Worm (Caenorhabditis elegans) whole organism, L4 larva: ENCODE measurements around the gene Y57G11C.43.

Experiments
- D1046.2 ChIP-seq: fragments of 200-800 bp; sonication (Bioruptor generic); IDR thresholded peaks from 2 replicates; pipeline ENCODE4 v1.3.6; 2022; ENCODE audit warnings: missing genetic modification characterization, missing compliant biosample characterization
- F10B5.3 ChIP-seq: sonication (generic microtip); optimal IDR thresholded peaks from 2 replicates; lab custom pipeline; 2016; ENCODE audit warnings: mild to moderate bottlenecking, missing genetic modification characterization, missing compliant biosample characterization
- F26F4.8 ChIP-seq: fragments of 200-800 bp; sonication (Bioruptor generic); conservative IDR thresholded peaks from 2 replicates; pipeline ENCODE4 v1.3.6; 2022; ENCODE audit warnings: missing genetic modification characterization, missing compliant biosample characterization
- F49E8.2 ChIP-seq: sonication (generic microtip); optimal IDR thresholded peaks from 2 replicates; lab custom pipeline; 2016; ENCODE audit warnings: missing compliant biosample characterization, mild to moderate bottlenecking, missing genetic modification characterization, borderline replicate concordance
- R02D3.7 ChIP-seq: fragments of 150-350 bp; sonication (generic microtip); optimal IDR thresholded peaks from 3 replicates; lab custom pipeline; 2014; ENCODE audit warnings: missing biosample characterization, missing genetic modification characterization
- T20F7.1 ChIP-seq: fragments of 200-800 bp; sonication (Bioruptor generic); optimal IDR thresholded peaks from 2 replicates; lab custom pipeline; 2018; ENCODE audit warnings: mild to moderate bottlenecking, missing genetic modification characterization, missing compliant biosample characterization
- T26A8.4 ChIP-seq: fragments of 200-800 bp; sonication (Bioruptor generic); IDR thresholded peaks from 2 replicates; pipeline ENCODE4 v1.3.6; 2022; ENCODE audit warnings: missing genetic modification characterization, missing compliant biosample characterization
- Y105C5A.15 ChIP-seq: fragments of 200-800 bp; sonication (Bioruptor generic); IDR thresholded peaks from 2 replicates; pipeline ENCODE4 v1.3.6; 2022; ENCODE audit warnings: missing genetic modification characterization, missing compliant biosample characterization
- Y48G9A.11 ChIP-seq: fragments of 200-800 bp; sonication (Bioruptor generic); IDR thresholded peaks from 2 replicates; pipeline ENCODE4 v1.3.6; 2022; ENCODE audit warnings: missing genetic modification reagents, missing genetic modification characterization, missing compliant biosample characterization
- Y5F2A.4 ChIP-seq: fragments of 200-800 bp; sonication (Bioruptor generic); optimal IDR thresholded peaks from 2 replicates; lab custom pipeline; 2018; ENCODE audit warnings: mild to moderate bottlenecking, missing genetic modification characterization, missing compliant biosample characterization
- ZK546.5 ChIP-seq, 2 experiments: sonication (generic microtip); optimal IDR thresholded peaks; 2 replicates each; lab custom pipeline; 2017; ENCODE audit warnings: missing biosample characterization in 2 of 2, missing genetic modification characterization in 2 of 2
- aly-2 ChIP-seq: sonication (generic microtip); optimal IDR thresholded peaks from 2 replicates; lab custom pipeline; 2018; ENCODE audit warnings: missing biosample characterization, missing genetic modification characterization
- ceh-20 ChIP-seq: fragments of 200-800 bp; sonication (Bioruptor generic); IDR thresholded peaks from 2 replicates; pipeline ENCODE4 v1.3.6; 2022; ENCODE audit warnings: missing genetic modification reagents, missing genetic modification characterization, missing compliant biosample characterization
- ceh-28 ChIP-seq: fragments of 150-350 bp; optimal IDR thresholded peaks from 2 replicates; lab custom pipeline; 2014; ENCODE audit warnings: missing biosample characterization, missing genetic modification reagents, missing genetic modification characterization
- ceh-32 ChIP-seq: sonication (generic microtip); optimal IDR thresholded peaks from 2 replicates; lab custom pipeline; 2016; ENCODE audit warnings: mild to moderate bottlenecking, missing genetic modification characterization, missing compliant biosample characterization; ENCODE audit not compliant: poor library complexity
- ctbp-1 ChIP-seq: fragments of 200-800 bp; sonication (Bioruptor generic); IDR thresholded peaks from 2 replicates; pipeline ENCODE4 v1.3.6; 2022; ENCODE audit warnings: missing genetic modification reagents, missing genetic modification characterization, missing compliant biosample characterization
- daf-12 ChIP-seq: fragments of 150-350 bp; optimal IDR thresholded peaks from 2 replicates; lab custom pipeline; 2014; ENCODE audit warnings: missing biosample characterization, missing genetic modification reagents, missing genetic modification characterization
- daf-8 ChIP-seq: fragments of 200-800 bp; sonication (Bioruptor generic); IDR thresholded peaks from 2 replicates; pipeline ENCODE4 v1.3.6; 2022; ENCODE audit warnings: missing genetic modification characterization, missing compliant biosample characterization
- dmd-6 ChIP-seq: fragments of 200-800 bp; sonication (Bioruptor generic); IDR thresholded peaks from 2 replicates; pipeline ENCODE4 v1.3.6; 2022; ENCODE audit warnings: missing genetic modification reagents, missing genetic modification characterization, missing compliant biosample characterization
- dmd-9 ChIP-seq: fragments of 200-800 bp; sonication (Bioruptor generic); IDR thresholded peaks from 2 replicates; pipeline ENCODE4 v1.3.6; 2022; ENCODE audit warnings: missing genetic modification reagents, missing genetic modification characterization, missing compliant biosample characterization
- dpl-1 ChIP-seq: fragments of 150-350 bp; optimal IDR thresholded peaks from 2 replicates; lab custom pipeline; 2014; ENCODE audit warnings: missing biosample characterization, missing genetic modification reagents, missing genetic modification characterization
- dve-1 ChIP-seq: sonication (generic microtip); optimal IDR thresholded peaks from 2 replicates; lab custom pipeline; 2017; ENCODE audit warnings: antibody characterized with exemption, mild to moderate bottlenecking, missing genetic modification characterization, missing compliant biosample characterization; ENCODE audit not compliant: insufficient read depth
- fkh-10 ChIP-seq: fragments of 150-350 bp; optimal IDR thresholded peaks from 2 replicates; lab custom pipeline; 2014; ENCODE audit warnings: missing biosample characterization, missing genetic modification reagents, missing genetic modification characterization
- fos-1 ChIP-seq: fragments of 150-350 bp; optimal IDR thresholded peaks from 2 replicates; lab custom pipeline; 2014; ENCODE audit warnings: missing biosample characterization, missing genetic modification characterization
- gei-8 ChIP-seq: fragments of 200-800 bp; sonication (Bioruptor generic); optimal IDR thresholded peaks from 2 replicates; lab custom pipeline; 2018; ENCODE audit warnings: mild to moderate bottlenecking, missing genetic modification characterization, missing compliant biosample characterization
- hlh-30 ChIP-seq: sonication (generic microtip); optimal IDR thresholded peaks from 2 replicates; lab custom pipeline; 2017; ENCODE audit warnings: antibody characterized with exemption, mild to moderate bottlenecking, missing genetic modification characterization, missing compliant biosample characterization; ENCODE audit not compliant: insufficient read depth
- hmg-1.1 ChIP-seq: fragments of 200-800 bp; sonication (Bioruptor generic); IDR thresholded peaks from 2 replicates; pipeline ENCODE4 v1.3.6; 2022; ENCODE audit warnings: missing genetic modification reagents, missing genetic modification characterization, missing compliant biosample characterization
- lim-7 ChIP-seq: fragments of 200-800 bp; sonication (Bioruptor generic); IDR thresholded peaks from 2 replicates; pipeline ENCODE4 v1.3.6; 2022; ENCODE audit warnings: missing genetic modification characterization, missing compliant biosample characterization
- lin-13 ChIP-seq: fragments of 150-350 bp; optimal IDR thresholded peaks from 2 replicates; lab custom pipeline; 2014; ENCODE audit warnings: missing biosample characterization, missing genetic modification reagents, missing genetic modification characterization
- lin-38 ChIP-seq: fragments of 200-800 bp; sonication (Bioruptor generic); IDR thresholded peaks from 2 replicates; pipeline ENCODE4 v1.3.6; 2022; ENCODE audit warnings: missing genetic modification reagents, missing genetic modification characterization, missing compliant biosample characterization
- nhr-10 ChIP-seq: fragments of 150-350 bp; optimal IDR thresholded peaks from 2 replicates; lab custom pipeline; 2014; ENCODE audit warnings: missing biosample characterization, missing genetic modification characterization
- nhr-28 ChIP-seq: fragments of 150-350 bp; optimal IDR thresholded peaks from 2 replicates; lab custom pipeline; 2014; ENCODE audit warnings: missing biosample characterization, missing genetic modification characterization
- nhr-42 ChIP-seq: fragments of 200-800 bp; sonication (Bioruptor generic); IDR thresholded peaks from 2 replicates; pipeline ENCODE4 v1.3.6; 2022; ENCODE audit warnings: missing genetic modification characterization, missing compliant biosample characterization
- nhr-48 ChIP-seq: sonication (generic microtip); optimal IDR thresholded peaks from 2 replicates; lab custom pipeline; 2016; ENCODE audit warnings: mild to moderate bottlenecking, missing genetic modification characterization, missing compliant biosample characterization
- pha-4 ChIP-seq, 2 experiments: fragments of 150-350 bp in 1 of 2; fragments of 200-800 bp in 1 of 2; sonication (Bioruptor generic) in 1 of 2; IDR thresholded peaks in 1 of 2; optimal IDR thresholded peaks in 1 of 2; 2 replicates each; pipeline versions ENCODE4 v1.3.6 to Lab custom; 2014 to 2022; ENCODE audit warnings: missing genetic modification characterization in 2 of 2, missing genetic modification reagents in 2 of 2, missing biosample characterization in 1 of 2, missing compliant biosample characterization in 1 of 2
- php-3 ChIP-seq: fragments of 200-800 bp; sonication (Bioruptor generic); IDR thresholded peaks from 2 replicates; pipeline ENCODE4 v1.3.6; 2022; ENCODE audit warnings: missing genetic modification reagents, missing genetic modification characterization, missing compliant biosample characterization
- snpc-1.2 ChIP-seq: fragments of 200-800 bp; sonication (Bioruptor generic); IDR thresholded peaks from 2 replicates; pipeline ENCODE4 v1.3.6; 2022; ENCODE audit warnings: missing genetic modification reagents, missing genetic modification characterization, missing compliant biosample characterization
- snpc-4 ChIP-seq: fragments of 150-350 bp; optimal IDR thresholded peaks from 2 replicates; lab custom pipeline; 2014; ENCODE audit warnings: missing biosample characterization, missing genetic modification characterization
- tag-97 ChIP-seq: fragments of 200-800 bp; sonication (Bioruptor generic); IDR thresholded peaks from 2 replicates; pipeline ENCODE4 v1.3.6; 2022; ENCODE audit warnings: missing genetic modification characterization, missing compliant biosample characterization
- unc-130 ChIP-seq: sonication (generic microtip); optimal IDR thresholded peaks from 2 replicates; lab custom pipeline; 2016; ENCODE audit warnings: missing genetic modification reagents, missing genetic modification characterization, missing compliant biosample characterization
- unc-39 ChIP-seq: sonication (generic microtip); optimal IDR thresholded peaks from 2 replicates; lab custom pipeline; 2017; ENCODE audit warnings: missing biosample characterization, missing genetic modification characterization
- zag-1 ChIP-seq: fragments of 150-350 bp; optimal IDR thresholded peaks from 2 replicates; lab custom pipeline; 2014; ENCODE audit warnings: missing biosample characterization, missing genetic modification characterization
- zfp-2 ChIP-seq: sonication (generic microtip); optimal IDR thresholded peaks from 2 replicates; lab custom pipeline; 2016; ENCODE audit warnings: mild to moderate bottlenecking, missing genetic modification characterization, missing compliant biosample characterization

Gene Y57G11C.43

ce11 chrIV:14797354-14797753 is 28.1 kb downstream of the Y57G11C.43 start, which contains the start of the genes Y57G11C.1147 and nuo-3 (continued):
- TF ChIP-seq daf-12 (tag; lab: Kevin White, UChicago) (no peak), ceh-20 (GFP tag; lab: Robert Waterston, UW) (no peak), zag-1 (tag; lab: Kevin White, UChicago) (no peak), dmd-9 (GFP tag; lab: Robert Waterston, UW) (no peak), hlh-30 (tag; lab: Kevin White, UChicago) (peak; percentile 63), hmg-1.1 (0 out of 2 replicates have a peak, but pooled peaks have one; percentile 14), fos-1 (no peak), unc-39 (tag; lab: Kevin White, UChicago) (no peak), F26F4.8 (GFP tag; lab: Robert Waterston, UW) (no peak)

ce11 chrIV:14797849-14798248 is 28.6 kb downstream of the Y57G11C.43 start, which contains the start of gene arl-8:
TSS of gene arl-8 (plus strand) at chrIV:14798149.
- TF ChIP-seq aly-2 = no peak
- TF ChIP-seq ceh-32 (tag; lab: Kevin White, UChicago) = no peak
- no peak for TF ChIP-seq T20F7.1 (GFP tag; lab: Kevin White, UChicago)
- TF ChIP-seq Y5F2A.4 (GFP tag; lab: Kevin White, UChicago) = no peak
- no peak for TF ChIP-seq tag-97 (GFP tag; lab: Robert Waterston, UW)
- TF ChIP-seq hmg-1.1 = 0 out of 2 replicates have a peak, but pooled peaks have one; percentile 0
- TF ChIP-seq nhr-42 = no peak
- no peak for TF ChIP-seq nhr-10 (tag; lab: Kevin White, UChicago)

- TF ChIP-seq ZK546.5 (tag; optimal IDR thresholded peaks at IDR 0.05; lab: Kevin White, UChicago) (no peak), snpc-1.2 (GFP tag; lab: Robert Waterston, UW) (peak; percentile 60; the same call in 1 of the 2 replicates), tag-97 (GFP tag; lab: Robert Waterston, UW) (no peak), dmd-9 (GFP tag; lab: Robert Waterston, UW) (no peak), nhr-28 (tag; lab: Kevin White, UChicago) (no peak), php-3 (GFP tag; lab: Robert Waterston, UW) (no peak), D1046.2 (0 out of 2 replicates have a peak, but pooled peaks have one; percentile 47), lin-38 (GFP tag; lab: Robert Waterston, UW) (peak; percentile 41), T26A8.4 (0 out of 2 replicates have a peak, but pooled peaks have one; percentile 27), nhr-42 (0 out of 2 replicates have a peak, but pooled peaks have one; percentile 11), ctbp-1 (GFP tag; lab: Robert Waterston, UW) (no peak)
Observed at ce11 chrIV:14799186-14799585, 29.9 kb downstream of the Y57G11C.43 start, which contains the start of gene Y57G11C.14. TSS of gene Y57G11C.14 (plus strand) at chrIV:14799311.

ce11 chrIV:14800931-14801330 is 31.7 kb downstream of the Y57G11C.43 start:
- TF ChIP-seq F10B5.3 (tag; lab: Kevin White, UChicago) (no peak), T26A8.4 (no peak), ZK546.5 (tag; optimal IDR thresholded peaks at IDR 0.05; lab: Kevin White, UChicago) (no peak), nhr-42 (no peak), ctbp-1 (GFP tag; lab: Robert Waterston, UW) (no peak), snpc-4 (tag; lab: Kevin White, UChicago) (no peak), F49E8.2 (tag; lab: Kevin White, UChicago) (no peak), daf-8 (no peak), nhr-48 (tag; lab: Kevin White, UChicago) (no peak), pha-4 (GFP tag; IDR thresholded peaks at IDR 0.05; lab: Robert Waterston, UW) (no peak), pha-4 (tag; optimal IDR thresholded peaks at IDR 0.05; lab: Kevin White, UChicago) (no peak), lim-7 (GFP tag; lab: Robert Waterston, UW) (no peak)

ce11 chrIV:14802316-14802715 is 33.1 kb downstream of the Y57G11C.43 start, which contains the start of gene Y57G11C.1142:
TSS of gene Y57G11C.1142 (plus strand) at chrIV:14802616.
- TF ChIP-seq ZK546.5 (tag; optimal IDR thresholded peaks at IDR 0.05; lab: Kevin White, UChicago) (no peak), dmd-6 (GFP tag; lab: Robert Waterston, UW) (no peak), unc-130 (GFP tag; lab: Kevin White, UChicago) (no peak), gei-8 (GFP tag; lab: Kevin White, UChicago) (no peak), nhr-48 (tag; lab: Kevin White, UChicago) (no peak), nhr-10 (tag; lab: Kevin White, UChicago) (no peak), Y48G9A.11 (GFP tag; lab: Robert Waterston, UW) (no peak), nhr-28 (tag; lab: Kevin White, UChicago) (no peak), ceh-28 (no peak), zfp-2 (tag; lab: Kevin White, UChicago) (no peak), Y105C5A.15 (GFP tag; lab: Robert Waterston, UW) (no peak), R02D3.7 (tag; lab: Kevin White, UChicago) (no peak), lin-13 (no peak), dpl-1 (GFP tag; lab: Kevin White, UChicago) (no peak), fkh-10 (GFP tag; lab: Kevin White, UChicago) (no peak), nhr-42 (no peak), dve-1 (tag; lab: Kevin White, UChicago) (no peak)
